Fruit fly (Drosophila melanogaster) whole organism, embryonic: ENCODE measurements around the gene Fgop2.
A peak's percentile ranks its signal among the peaks of the same experiment; 100 is the strongest.

Experiments
- Atf6 ChIP-seq: fragments of 200-800 bp; sonication (Bioruptor generic); IDR thresholded peaks from 2 replicates; pipeline ENCODE4 v1.3.6; 2022; ENCODE audit warnings: missing biosample characterization, missing genetic modification characterization
- Bgb ChIP-seq: fragments of 200-800 bp; sonication (Bioruptor generic); IDR thresholded peaks from 2 replicates; pipeline ENCODE4 v1.3.6; 2022; ENCODE audit warnings: missing biosample characterization, missing genetic modification characterization; ENCODE audit not compliant: partially characterized antibody
- CG10209 ChIP-seq: fragments of 200-800 bp; sonication (Bioruptor generic); optimal IDR thresholded peaks from 3 replicates; lab custom pipeline; 2017; ENCODE audit warnings: missing biosample characterization, mild to moderate bottlenecking, missing genetic modification characterization, missing genetic modification reagents
- CG1024 ChIP-seq: fragments of 200-800 bp; sonication (Bioruptor generic); IDR thresholded peaks from 2 replicates; pipeline ENCODE4 v1.3.6; 2022; ENCODE audit warnings: missing biosample characterization, missing genetic modification characterization
- CG10321 ChIP-seq: fragments of 200-800 bp; sonication (Bioruptor generic); IDR thresholded peaks from 2 replicates; pipeline ENCODE4 v1.3.6; 2022; ENCODE audit warnings: missing biosample characterization, missing genetic modification characterization
- CG10543 ChIP-seq: fragments of 200-800 bp; sonication (Bioruptor generic); optimal IDR thresholded peaks from 3 replicates; lab custom pipeline; 2017; ENCODE audit warnings: missing biosample characterization, mild to moderate bottlenecking, missing genetic modification characterization, moderate library complexity
- CG11696 ChIP-seq: fragments of 200-800 bp; sonication (Bioruptor generic); IDR thresholded peaks from 2 replicates; pipeline ENCODE4 v1.3.6; 2022; ENCODE audit warnings: missing biosample characterization, missing genetic modification characterization
- CG12942 ChIP-seq: fragments of 200-800 bp; sonication (Bioruptor generic); optimal IDR thresholded peaks from 3 replicates; lab custom pipeline; 2016; ENCODE audit warnings: missing biosample characterization, missing genetic modification characterization
- CG13287 ChIP-seq: fragments of 200-800 bp; sonication (Bioruptor generic); IDR thresholded peaks from 2 replicates; pipeline ENCODE4 v1.3.6; 2022; ENCODE audit warnings: missing biosample characterization, missing genetic modification characterization; ENCODE audit not compliant: partially characterized antibody
- CG14050 ChIP-seq: fragments of 200-800 bp; sonication (Bioruptor generic); IDR thresholded peaks from 3 replicates; pipeline ENCODE4 v1.3.6; 2022; ENCODE audit warnings: missing biosample characterization, missing genetic modification characterization
- CG15514 ChIP-seq: fragments of 200-800 bp; sonication (Bioruptor generic); optimal IDR thresholded peaks from 3 replicates; lab custom pipeline; 2017; ENCODE audit warnings: missing biosample characterization, missing genetic modification characterization, mild to moderate bottlenecking, moderate library complexity, missing genetic modification reagents
- CG1602 ChIP-seq: fragments of 200-800 bp; sonication (Bioruptor generic); optimal IDR thresholded peaks from 3 replicates; lab custom pipeline; 2016; ENCODE audit warnings: missing biosample characterization, missing genetic modification characterization
- CG1603 ChIP-seq: fragments of 200-800 bp; sonication (Bioruptor generic); optimal IDR thresholded peaks from 2 replicates; lab custom pipeline; 2019; ENCODE audit warnings: missing biosample characterization, mild to moderate bottlenecking, missing genetic modification characterization, moderate library complexity
- CG1647 ChIP-seq: fragments of 200-800 bp; sonication (Bioruptor generic); optimal IDR thresholded peaks from 3 replicates; lab custom pipeline; 2016; ENCODE audit warnings: missing biosample characterization, missing genetic modification characterization
- CG17612 ChIP-seq: fragments of 200-800 bp; sonication (Bioruptor generic); IDR thresholded peaks from 2 replicates; pipeline ENCODE4 v1.3.6; 2022; ENCODE audit warnings: missing biosample characterization, missing genetic modification characterization
- CG17912 ChIP-seq: fragments of 200-800 bp; sonication (Bioruptor generic); optimal IDR thresholded peaks from 2 replicates; lab custom pipeline; 2018; ENCODE audit warnings: missing biosample characterization, mild to moderate bottlenecking, missing genetic modification characterization
- CG2202 ChIP-seq: fragments of 200-800 bp; sonication (Bioruptor generic); optimal IDR thresholded peaks from 2 replicates; lab custom pipeline; 2018; ENCODE audit warnings: missing biosample characterization, mild to moderate bottlenecking, missing genetic modification characterization
- CG43689 ChIP-seq: fragments of 200-800 bp; sonication (Bioruptor generic); IDR thresholded peaks from 2 replicates; pipeline ENCODE4 v1.3.6; 2022; ENCODE audit warnings: missing biosample characterization, missing genetic modification characterization
- CG4820 ChIP-seq: fragments of 200-800 bp; sonication (Bioruptor generic); optimal IDR thresholded peaks from 3 replicates; lab custom pipeline; 2016; ENCODE audit warnings: missing biosample characterization, missing genetic modification characterization
- CG6654 ChIP-seq: fragments of 200-800 bp; sonication (Bioruptor generic); optimal IDR thresholded peaks from 2 replicates; lab custom pipeline; 2017; ENCODE audit warnings: missing biosample characterization, mild to moderate bottlenecking, missing genetic modification characterization
- CG6854 ChIP-seq: fragments of 200-800 bp; sonication (Bioruptor generic); optimal IDR thresholded peaks from 3 replicates; lab custom pipeline; 2017; ENCODE audit warnings: missing biosample characterization, mild to moderate bottlenecking, missing genetic modification characterization
- CG8765 ChIP-seq: fragments of 200-800 bp; sonication (Bioruptor generic); IDR thresholded peaks from 2 replicates; pipeline ENCODE4 v1.3.6; 2022; ENCODE audit warnings: missing biosample characterization, missing genetic modification characterization
- CTCF ChIP-seq: fragments of 200-800 bp; sonication (Bioruptor generic); optimal IDR thresholded peaks from 2 replicates; lab custom pipeline; 2017; ENCODE audit warnings: missing biosample characterization, mild to moderate bottlenecking, missing genetic modification characterization, moderate library complexity
- D19A ChIP-seq: fragments of 200-800 bp; optimal IDR thresholded peaks from 3 replicates; lab custom pipeline; 2019; ENCODE audit warnings: missing biosample characterization, mild to moderate bottlenecking, missing genetic modification characterization, moderate library complexity
- Drgx ChIP-seq: fragments of 200-800 bp; sonication (Bioruptor generic); IDR thresholded peaks from 2 replicates; pipeline ENCODE4 v1.3.6; 2022; ENCODE audit warnings: missing biosample characterization, missing genetic modification characterization
- H2.0 ChIP-seq: fragments of 200-800 bp; sonication (Bioruptor generic); IDR thresholded peaks from 2 replicates; pipeline ENCODE4 v1.3.6; 2022; ENCODE audit warnings: missing biosample characterization, missing genetic modification characterization
- HLH3B ChIP-seq: fragments of 200-800 bp; sonication (Bioruptor generic); IDR thresholded peaks from 2 replicates; pipeline ENCODE4 v1.3.6; 2022; ENCODE audit warnings: missing biosample characterization, missing genetic modification characterization
- Kr ChIP-seq: fragments of 200-800 bp; sonication (Bioruptor generic); optimal IDR thresholded peaks from 2 replicates; lab custom pipeline; 2017; ENCODE audit warnings: missing biosample characterization, mild to moderate bottlenecking, missing genetic modification characterization
- Sox100B ChIP-seq: fragments of 200-800 bp; sonication (Bioruptor generic); optimal IDR thresholded peaks from 3 replicates; lab custom pipeline; 2018; ENCODE audit warnings: missing biosample characterization, mild to moderate bottlenecking, missing genetic modification characterization
- Sry-β ChIP-seq: fragments of 200-800 bp; sonication (Bioruptor generic); optimal IDR thresholded peaks from 2 replicates; lab custom pipeline; 2018; ENCODE audit warnings: missing biosample characterization, mild to moderate bottlenecking, missing genetic modification characterization, moderate library complexity
- Usf ChIP-seq: fragments of 200-800 bp; sonication (Bioruptor generic); optimal IDR thresholded peaks from 2 replicates; lab custom pipeline; 2017; ENCODE audit warnings: missing genotype, missing biosample characterization, missing genetic modification characterization
- ap ChIP-seq: fragments of 200-800 bp; sonication (Bioruptor generic); IDR thresholded peaks from 2 replicates; pipeline ENCODE4 v1.3.6; 2022; ENCODE audit warnings: missing biosample characterization, missing genetic modification characterization
- bowl ChIP-seq: fragments of 200-800 bp; sonication (Bioruptor generic); IDR thresholded peaks from 2 replicates; pipeline ENCODE4 v1.3.6; 2022; ENCODE audit warnings: missing biosample characterization, missing genetic modification characterization
- bsh ChIP-seq, 2 experiments: fragments of 200-800 bp; sonication (Bioruptor generic); optimal IDR thresholded peaks; 2 replicates each; lab custom pipeline; 2017 to 2018; ENCODE audit warnings: mild to moderate bottlenecking in 2 of 2, missing biosample characterization in 2 of 2, missing genetic modification characterization in 2 of 2, moderate library complexity in 1 of 2
- dpn ChIP-seq, 2 experiments: fragments of 200-800 bp; sonication (Bioruptor generic); optimal IDR thresholded peaks; 3 replicates each; lab custom pipeline; 2016; ENCODE audit warnings: missing biosample characterization in 2 of 2, missing genetic modification characterization in 2 of 2
- ems ChIP-seq: fragments of 200-800 bp; sonication (Bioruptor generic); optimal IDR thresholded peaks from 3 replicates; lab custom pipeline; 2016; ENCODE audit warnings: missing biosample characterization, missing genetic modification characterization
- gce ChIP-seq: fragments of 200-800 bp; sonication (Bioruptor generic); IDR thresholded peaks from 3 replicates; pipeline ENCODE4 v1.3.6; 2022; ENCODE audit warnings: missing biosample characterization, missing genetic modification characterization
- insv ChIP-seq, 2 experiments: fragments of 200-800 bp; sonication (Bioruptor generic); optimal IDR thresholded peaks; 3 replicates each; lab custom pipeline; 2016 to 2018; ENCODE audit warnings: missing biosample characterization in 2 of 2, missing genetic modification characterization in 2 of 2
- jumu ChIP-seq: fragments of 200-800 bp; sonication (Bioruptor generic); optimal IDR thresholded peaks from 3 replicates; lab custom pipeline; 2016; ENCODE audit warnings: missing biosample characterization, missing genetic modification characterization
- mirr ChIP-seq: fragments of 200-800 bp; sonication (Bioruptor generic); optimal IDR thresholded peaks from 3 replicates; lab custom pipeline; 2018; ENCODE audit warnings: missing biosample characterization, mild to moderate bottlenecking, missing genetic modification characterization
- p53 ChIP-seq: fragments of 200-800 bp; sonication (Bioruptor generic); optimal IDR thresholded peaks from 2 replicates; lab custom pipeline; 2016; ENCODE audit warnings: missing biosample characterization, missing genetic modification characterization
- pum ChIP-seq: fragments of 200-800 bp; sonication (Bioruptor generic); optimal IDR thresholded peaks from 2 replicates; lab custom pipeline; 2016; ENCODE audit warnings: missing biosample characterization, missing genetic modification characterization
- sc ChIP-seq, 3 experiments: fragments of >200 bp in 2 of 3; fragments of 200-800 bp in 1 of 3; sonication (Bioruptor generic) in 1 of 3; optimal IDR thresholded peaks; 2 replicates in 2 of 3; 3 replicates in 1 of 3; lab custom pipeline; 2017; ENCODE audit warnings: mild to moderate bottlenecking in 1 of 3, missing biosample characterization in 1 of 3, missing genetic modification characterization in 1 of 3, missing genetic modification reagents in 1 of 3
- scrt ChIP-seq: fragments of 200-800 bp; sonication (Bioruptor generic); optimal IDR thresholded peaks from 2 replicates; lab custom pipeline; 2018; ENCODE audit warnings: missing biosample characterization, mild to moderate bottlenecking, missing genetic modification characterization, moderate library complexity
- seq ChIP-seq: fragments of 200-800 bp; sonication (Bioruptor generic); IDR thresholded peaks from 2 replicates; pipeline ENCODE4 v1.3.6; 2022; ENCODE audit warnings: missing biosample characterization, missing genetic modification characterization
- so ChIP-seq: fragments of 200-800 bp; sonication (Bioruptor generic); IDR thresholded peaks from 3 replicates; pipeline ENCODE4 v1.3.6; 2022; ENCODE audit warnings: missing biosample characterization, missing genetic modification characterization
- sob ChIP-seq: fragments of 200-800 bp; sonication (Bioruptor generic); IDR thresholded peaks from 2 replicates; pipeline ENCODE4 v1.3.6; 2022; ENCODE audit warnings: missing biosample characterization, missing genetic modification characterization
- tll ChIP-seq, 2 experiments: fragments of 200-800 bp in 1 of 2; fragments of >200 bp in 1 of 2; sonication (Bioruptor generic) in 1 of 2; optimal IDR thresholded peaks; 2 replicates each; lab custom pipeline; 2017 to 2019; ENCODE audit warnings: missing biosample characterization in 2 of 2, missing genetic modification characterization in 2 of 2, mild to moderate bottlenecking in 1 of 2, moderate library complexity in 1 of 2
- tx ChIP-seq: fragments of 200-800 bp; sonication (Bioruptor generic); optimal IDR thresholded peaks from 2 replicates; lab custom pipeline; 2016; ENCODE audit warnings: missing biosample characterization, missing genetic modification characterization
- unc-4 ChIP-seq: fragments of 200-800 bp; sonication (Bioruptor generic); IDR thresholded peaks from 2 replicates; pipeline ENCODE4 v1.3.6; 2022; ENCODE audit warnings: missing biosample characterization, missing genetic modification characterization; ENCODE audit not compliant: partially characterized antibody
- unpg ChIP-seq: fragments of 200-800 bp; sonication (Bioruptor generic); optimal IDR thresholded peaks from 3 replicates; lab custom pipeline; 2018; ENCODE audit warnings: missing biosample characterization, mild to moderate bottlenecking, missing genetic modification characterization, moderate library complexity
- usp ChIP-seq: fragments of >200 bp; optimal IDR thresholded peaks from 2 replicates; lab custom pipeline; 2017; ENCODE audit warnings: missing biosample characterization, missing genetic modification characterization

Fgop2 gene

DNA sequence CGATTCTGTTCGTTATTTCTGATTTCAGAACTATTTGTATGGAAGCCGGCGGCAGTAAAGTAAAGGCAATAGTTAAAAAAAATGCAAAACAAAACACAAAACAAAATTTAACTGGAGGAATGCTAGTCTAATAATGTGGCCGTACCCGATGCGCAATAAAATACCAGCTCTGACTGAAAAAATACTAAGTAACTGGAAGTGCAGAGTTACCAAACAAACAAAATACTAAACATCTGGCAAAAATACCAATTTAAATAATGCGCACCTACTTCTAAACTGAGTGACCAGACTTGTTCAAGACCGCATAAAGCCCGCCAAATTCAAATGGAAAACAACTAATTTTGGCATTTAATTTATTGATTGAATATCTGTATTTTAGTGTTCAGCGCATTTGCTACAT is 31.1 kb downstream of the Fgop2 start, which contains the start of gene Wee1 (continued):
- no peak for TF ChIP-seq scrt
- no peak for TF ChIP-seq CG1603 (tag; lab: Kevin White, UChicago)
- TF ChIP-seq CG6654 (GFP tag; lab: Kevin White, UChicago), result no peak
- TF ChIP-seq CG6854 (GFP tag; lab: Kevin White, UChicago), result no peak
- no peak for TF ChIP-seq sc (optimal IDR thresholded peaks at IDR 0.05; lab: Kevin White, UChicago)
- no peak for TF ChIP-seq sc (GFP tag; optimal IDR thresholded peaks at IDR 0.05; lab: Kevin White, UChicago)
- no peak for TF ChIP-seq bowl (GFP tag; lab: Robert Waterston, UW)
- no peak for TF ChIP-seq CG1647
- TF ChIP-seq CG17612 (GFP tag; lab: Robert Waterston, UW), result no peak
- no peak for TF ChIP-seq jumu (GFP tag; lab: Kevin White, UChicago)
- no peak for TF ChIP-seq usp (GFP tag; lab: Kevin White, UChicago)
- no peak for TF ChIP-seq Sox100B
- no peak for TF ChIP-seq Usf (GFP tag; lab: Kevin White, UChicago)
- TF ChIP-seq Kr (GFP tag; lab: Kevin White, UChicago), result no peak
- peak; percentile 16; the same call in 1 of the 2 replicates for TF ChIP-seq unc-4 (GFP tag; lab: Robert Waterston, UW)
- no peak for TF ChIP-seq insv (GFP tag; optimal IDR thresholded peaks at IDR 0.05; lab: Kevin White, UChicago)
- no peak; the same call in 1 of the 2 replicates for TF ChIP-seq Bgb (GFP tag; lab: Robert Waterston, UW)
- no peak for TF ChIP-seq gce (GFP tag; lab: Robert Waterston, UW)
- no peak for TF ChIP-seq CG1602 (GFP tag; lab: Kevin White, UChicago)
- no peak for TF ChIP-seq seq (GFP tag; lab: Robert Waterston, UW)
- TF ChIP-seq tll (GFP tag; optimal IDR thresholded peaks at IDR 0.05; lab: Kevin White, UChicago), result no peak
- TF ChIP-seq ems (GFP tag; lab: Kevin White, UChicago), result no peak
- TF ChIP-seq CG14050, result no peak
- no peak for TF ChIP-seq CG1024
- TF ChIP-seq CG2202 (tag; lab: Kevin White, UChicago), result no peak
- no peak for TF ChIP-seq CG10321 (GFP tag; lab: Robert Waterston, UW)
- no peak for TF ChIP-seq CG17912 (GFP tag; lab: Kevin White, UChicago)
- TF ChIP-seq D19A (tag; lab: Kevin White, UChicago), result no peak
- no peak for TF ChIP-seq H2.0 (GFP tag; lab: Robert Waterston, UW)
- no peak for TF ChIP-seq CG4820 (GFP tag; lab: Kevin White, UChicago)
- TF ChIP-seq pum, result no peak
- TF ChIP-seq sob (GFP tag; lab: Robert Waterston, UW), result no peak
- TF ChIP-seq CG13287 (GFP tag; lab: Robert Waterston, UW), result peak; percentile 32; the same call in 1 of the 2 replicates
- TF ChIP-seq ap, result no peak
- TF ChIP-seq tx (GFP tag; lab: Kevin White, UChicago), result no peak
- TF ChIP-seq Drgx (GFP tag; lab: Robert Waterston, UW), result no peak
- no peak for TF ChIP-seq CG43689 (GFP tag; lab: Robert Waterston, UW)
- TF ChIP-seq so (GFP tag; lab: Robert Waterston, UW), result no peak
- no peak for TF ChIP-seq CG11696 (GFP tag; lab: Robert Waterston, UW)
- TF ChIP-seq CG10209 (GFP tag; lab: Kevin White, UChicago), result no peak
- no peak for TF ChIP-seq p53 (GFP tag; lab: Kevin White, UChicago)
- peak; percentile 48 for TF ChIP-seq Sry-β (GFP tag; lab: Kevin White, UChicago)
- TF ChIP-seq CG8765 (GFP tag; lab: Robert Waterston, UW), result no peak
- no peak for TF ChIP-seq HLH3B
- TF ChIP-seq unpg (GFP tag; lab: Kevin White, UChicago), result no peak
- TF ChIP-seq Atf6 (GFP tag; lab: Robert Waterston, UW), result no peak
- TF ChIP-seq bsh (GFP tag; optimal IDR thresholded peaks at IDR 0.05; lab: Kevin White, UChicago), result no peak
- no peak for TF ChIP-seq CG12942 (GFP tag; lab: Kevin White, UChicago)
- no peak for TF ChIP-seq CTCF (GFP tag; lab: Kevin White, UChicago)
- TF ChIP-seq dpn (GFP tag; optimal IDR thresholded peaks at IDR 0.05; lab: Kevin White, UChicago), result no peak
- TF ChIP-seq mirr (GFP tag; lab: Kevin White, UChicago), result no peak
- TF ChIP-seq CG10543, result no peak
- TF ChIP-seq CG15514 (GFP tag; lab: Kevin White, UChicago), result peak; percentile 51
